Fruit fly (Drosophila melanogaster) whole organism, adult: Measurements from ENCODE around the gene CG13003.

ENCODE experiments used
- CG11617 ChIP-seq: fragments of 200-800 bp; sonication (Bioruptor generic); optimal IDR thresholded peaks from 2 replicates; lab custom pipeline; 2017; ENCODE audit warnings: mild to moderate bottlenecking, missing biosample characterization, missing genetic modification reagents, missing genetic modification characterization
- CG12768 ChIP-seq: fragments of 200-800 bp; sonication (Bioruptor generic); optimal IDR thresholded peaks from 2 replicates; lab custom pipeline; 2017; ENCODE audit warnings: missing biosample characterization, missing genetic modification characterization, mild to moderate bottlenecking, moderate library complexity, missing genetic modification reagents
- CG14711 ChIP-seq: fragments of 200-800 bp; sonication (Bioruptor generic); optimal IDR thresholded peaks from 2 replicates; lab custom pipeline; 2018; ENCODE audit warnings: missing biosample characterization, mild to moderate bottlenecking, missing genetic modification characterization, moderate library complexity
- CG33017 ChIP-seq: fragments of 200-800 bp; sonication (Bioruptor generic); optimal IDR thresholded peaks from 2 replicates; lab custom pipeline; 2018; ENCODE audit warnings: missing biosample characterization, mild to moderate bottlenecking, missing genetic modification characterization, moderate library complexity
- CG7045 ChIP-seq: fragments of 200-800 bp; sonication (Bioruptor generic); optimal IDR thresholded peaks from 2 replicates; lab custom pipeline; 2017; ENCODE audit warnings: missing biosample characterization, mild to moderate bottlenecking, missing genetic modification characterization
- Clk ChIP-seq: fragments of 200-800 bp; sonication (Bioruptor generic); optimal IDR thresholded peaks from 2 replicates; lab custom pipeline; 2017; ENCODE audit warnings: missing biosample characterization, missing genetic modification characterization
- Crg-1 ChIP-seq: fragments of 200-800 bp; sonication (Bioruptor generic); optimal IDR thresholded peaks from 2 replicates; lab custom pipeline; 2016; ENCODE audit warnings: missing biosample characterization, missing genetic modification characterization
- Hr96 ChIP-seq: fragments of 200-800 bp; sonication (Bioruptor generic); optimal IDR thresholded peaks from 2 replicates; lab custom pipeline; 2016; ENCODE audit warnings: missing biosample characterization, missing genetic modification characterization
- Mnt ChIP-seq: fragments of 200-800 bp; sonication (Bioruptor generic); optimal IDR thresholded peaks from 2 replicates; lab custom pipeline; 2016; ENCODE audit warnings: missing biosample characterization, mild to moderate bottlenecking, missing genetic modification characterization
- bab1 ChIP-seq: fragments of 200-800 bp; sonication (Bioruptor generic); optimal IDR thresholded peaks from 3 replicates; lab custom pipeline; 2019; ENCODE audit warnings: missing biosample characterization, mild to moderate bottlenecking, missing genetic modification characterization, moderate library complexity
- cic ChIP-seq: fragments of 200-800 bp; sonication (Bioruptor generic); optimal IDR thresholded peaks from 2 replicates; lab custom pipeline; 2017; ENCODE audit warnings: missing biosample characterization, mild to moderate bottlenecking, missing genetic modification characterization, moderate library complexity
- kay ChIP-seq: fragments of 200-800 bp; sonication (Bioruptor generic); peaks from one replicate; lab custom pipeline; 2016; ENCODE audit warnings: missing biosample characterization, missing genetic modification characterization, borderline replicate concordance
- pad ChIP-seq: fragments of 200-800 bp; sonication (Bioruptor generic); optimal IDR thresholded peaks from 3 replicates; lab custom pipeline; 2017; ENCODE audit warnings: missing biosample characterization, missing genetic modification characterization, mild to moderate bottlenecking, moderate library complexity, missing genetic modification reagents
- tj ChIP-seq: fragments of 200-800 bp; sonication (Bioruptor generic); optimal IDR thresholded peaks from 3 replicates; lab custom pipeline; 2017; ENCODE audit warnings: missing biosample characterization, mild to moderate bottlenecking, missing genetic modification characterization, moderate library complexity

DNA sequence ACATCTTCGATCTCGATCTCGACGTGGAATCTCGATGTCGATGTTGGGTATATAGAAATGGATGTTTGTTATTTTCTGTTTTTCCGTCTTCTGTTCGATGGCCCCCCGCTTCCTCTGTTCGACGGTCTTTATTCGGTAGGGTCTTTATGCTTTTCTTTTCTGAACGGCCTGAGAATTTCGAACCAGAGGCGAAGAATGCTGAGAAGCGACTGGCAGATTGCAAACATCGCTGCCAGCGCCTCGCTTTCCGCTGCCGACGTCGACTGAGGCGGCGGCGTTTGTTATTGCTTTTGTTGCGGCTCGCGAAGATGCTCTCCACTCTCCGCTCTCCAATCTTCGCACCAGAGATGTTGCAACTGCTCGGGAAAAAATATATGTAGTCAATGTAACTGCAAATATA, 41.0 kb downstream of the CG13003 start, which contains the start of the genes CG13004 and CG46306:
- no peak for TF ChIP-seq CG14711 (tag; lab: Kevin White, UChicago)
- no peak for TF ChIP-seq bab1 (GFP tag; lab: Kevin White, UChicago)
- TF ChIP-seq CG12768 (GFP tag; lab: Kevin White, UChicago), result no peak
- no peak for TF ChIP-seq CG7045 (GFP tag; lab: Kevin White, UChicago)
- no peak for TF ChIP-seq CG11617 (GFP tag; lab: Kevin White, UChicago)
- no peak for TF ChIP-seq CG33017 (tag; lab: Kevin White, UChicago)
- no peak for TF ChIP-seq Clk (GFP tag; lab: Kevin White, UChicago)
- no peak for TF ChIP-seq Mnt (GFP tag; lab: Kevin White, UChicago)
- no peak for TF ChIP-seq Crg-1 (GFP tag; lab: Kevin White, UChicago)
- no peak for TF ChIP-seq cic (GFP tag; lab: Kevin White, UChicago)
- TF ChIP-seq pad (GFP tag; lab: Kevin White, UChicago), result no peak
- no peak for TF ChIP-seq kay (GFP tag; lab: Kevin White, UChicago)
- TF ChIP-seq Hr96 (GFP tag; lab: Kevin White, UChicago), result no peak
- peak; percentile 14 for TF ChIP-seq tj
